Worm (Caenorhabditis elegans): ENCODE results near the gene B0462.4.

- TF ChIP-seq sox-2 (GFP tag; IDR thresholded peaks at IDR 0.05) (no peak), lin-11 (tag; optimal IDR thresholded peaks at IDR 0.05) (no peak), unc-55 (GFP tag; optimal IDR thresholded peaks at IDR 0.05) (no peak), gmeb-2 (tag; optimal IDR thresholded peaks at IDR 0.05) (no peak)
Observed at ce11 chrV:18359888-18360287, 28.9 kb upstream of the B0462.4 start, which contains the start of gene C08E8.5.
